Fruit fly (Drosophila melanogaster): Measurements from ENCODE around the gene sog.

The sog gene

DNA sequence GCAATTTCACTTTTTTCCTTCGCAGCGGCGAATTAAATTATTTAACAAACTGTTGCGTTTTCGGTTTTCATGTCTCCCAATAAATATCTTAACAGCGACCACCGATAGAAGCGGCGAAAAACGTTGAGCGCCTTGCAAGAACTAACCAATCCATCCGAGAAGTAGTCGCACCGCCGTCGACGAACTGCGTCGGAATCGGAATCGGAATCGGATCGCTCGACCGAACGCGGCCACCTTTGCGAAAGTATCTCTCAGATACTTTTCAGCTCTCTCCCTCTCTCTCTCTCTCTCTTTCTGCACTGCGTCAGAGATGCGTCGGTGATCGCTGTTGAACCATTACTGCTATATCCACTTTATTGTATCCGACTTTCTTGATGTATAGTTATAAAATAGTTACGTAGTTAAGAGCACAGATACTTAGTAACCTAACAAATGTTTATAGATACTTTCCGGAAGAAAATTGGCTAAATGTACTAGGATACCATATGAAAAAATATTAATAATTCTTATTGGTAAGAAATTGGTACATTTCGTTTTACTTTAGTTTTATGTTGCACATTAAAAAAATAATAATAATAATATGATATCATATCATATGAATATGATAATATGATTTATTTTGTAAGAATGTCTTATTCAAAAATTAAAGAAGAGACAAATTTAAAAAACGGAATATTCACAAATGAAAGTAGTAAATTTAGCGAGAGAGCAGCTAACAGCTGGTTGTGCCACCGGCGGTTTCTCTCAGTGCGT is 39.6 kb downstream of the sog start, which contains the start of gene Chsy:
TSS of gene Chsy (minus strand) at position 58 of the 753 bp plus-strand sequence.
- TF ChIP-seq CG16779 (GFP tag; IDR thresholded peaks at IDR 0.05) (no peak), H15 (GFP tag; IDR thresholded peaks at IDR 0.05) (no peak), CG9437 (GFP tag; optimal IDR thresholded peaks at IDR 0.05) (peak; percentile 60), sob (GFP tag; IDR thresholded peaks at IDR 0.05) (no peak), HmgD (GFP tag; optimal IDR thresholded peaks at IDR 0.05) (no peak), CG13287 (GFP tag; IDR thresholded peaks at IDR 0.05; ENCODE audit: partially characterized antibody) (no peak), CG12219 (GFP tag; optimal IDR thresholded peaks at IDR 0.05) (no peak), fru (optimal IDR thresholded peaks at IDR 0.05) (no peak), CG7786 (GFP tag; optimal IDR thresholded peaks at IDR 0.05) (no peak), CG32772 (GFP tag; IDR thresholded peaks at IDR 0.05) (no peak), sima (GFP tag; optimal IDR thresholded peaks at IDR 0.05) (no peak), CG17568 (GFP tag; optimal IDR thresholded peaks at IDR 0.05) (no peak), chif (GFP tag; optimal IDR thresholded peaks at IDR 0.05) (no peak), vfl (GFP tag; optimal IDR thresholded peaks at IDR 0.05) (no peak), ap (GFP tag; IDR thresholded peaks at IDR 0.05) (no peak), maf-S (GFP tag; optimal IDR thresholded peaks at IDR 0.05) (no peak), fd3F (GFP tag; optimal IDR thresholded peaks at IDR 0.05) (no peak), CG10462 (GFP tag; optimal IDR thresholded peaks at IDR 0.05) (no peak), HLH4C (GFP tag; IDR thresholded peaks at IDR 0.05; ENCODE audit: partially characterized antibody) (no peak), Lhr (GFP tag; optimal IDR thresholded peaks at IDR 0.05) (no peak), D19B (GFP tag; optimal IDR thresholded peaks at IDR 0.05) (no peak), bowl (GFP tag; IDR thresholded peaks at IDR 0.05) (no peak), bab2 (GFP tag; optimal IDR thresholded peaks at IDR 0.05) (no peak), aop (GFP tag; IDR thresholded peaks at IDR 0.05) (no peak), grau (tag; optimal IDR thresholded peaks at IDR 0.05) (peak; percentile 21), CG17385 (GFP tag; optimal IDR thresholded peaks at IDR 0.05) (peak; percentile 3), cas (GFP tag; IDR thresholded peaks at IDR 0.05) (no peak), CG2120 (GFP tag; optimal IDR thresholded peaks at IDR 0.05) (no peak), CG11398 (GFP tag; optimal IDR thresholded peaks at IDR 0.05) (no peak), zfh1 (GFP tag; IDR thresholded peaks at IDR 0.05) (0 out of 3 replicates have a peak, but pooled peaks have one; percentile 36), CG18764 (GFP tag; optimal IDR thresholded peaks at IDR 0.05) (no peak), CG4707 (GFP tag; optimal IDR thresholded peaks at IDR 0.05) (no peak), CG31224 (GFP tag; IDR thresholded peaks at IDR 0.05) (no peak), D19A (tag; optimal IDR thresholded peaks at IDR 0.05) (no peak), gro (GFP tag; optimal IDR thresholded peaks at IDR 0.05) (no peak), C15 (GFP tag; IDR thresholded peaks at IDR 0.05) (no peak), CG12299 (tag; optimal IDR thresholded peaks at IDR 0.05) (no peak), HLH3B (GFP tag; IDR thresholded peaks at IDR 0.05) (no peak), Atf-2 (GFP tag; optimal IDR thresholded peaks at IDR 0.05) (no peak), cad (GFP tag; optimal IDR thresholded peaks at IDR 0.05) (no peak), CG10274 (GFP tag; optimal IDR thresholded peaks at IDR 0.05) (no peak), Oli (tag; optimal IDR thresholded peaks at IDR 0.05) (no peak), stwl (tag; optimal IDR thresholded peaks at IDR 0.05) (no peak), Ssrp (tag; optimal IDR thresholded peaks at IDR 0.05) (no peak), CG15011 (GFP tag; optimal IDR thresholded peaks at IDR 0.05) (no peak), oc (tag; optimal IDR thresholded peaks at IDR 0.05) (no peak), lov (optimal IDR thresholded peaks at IDR 0.05) (no peak), lov (GFP tag; IDR thresholded peaks at IDR 0.05) (no peak), eve (GFP tag; optimal IDR thresholded peaks at IDR 0.05) (no peak), al (GFP tag; IDR thresholded peaks at IDR 0.05) (no peak), trh (GFP tag; optimal IDR thresholded peaks at IDR 0.05) (no peak), Dfd (GFP tag; optimal IDR thresholded peaks at IDR 0.05) (no peak)
